Worm (Caenorhabditis elegans) whole organism, dauer: ENCODE measurements around the gene snr-4.
"Not testable (repeated sequence)": the region's sequence is repeated elsewhere in the genome, so short reads cannot be mapped to it uniquely, and the experiment has no call there.

Experiments
- unc-62 ChIP-seq: sonication (generic microtip); optimal IDR thresholded peaks from 2 replicates; lab custom pipeline; 2017; ENCODE audit warnings: missing biosample characterization, missing genetic modification reagents, missing genetic modification characterization

snr-4 gene

DNA sequence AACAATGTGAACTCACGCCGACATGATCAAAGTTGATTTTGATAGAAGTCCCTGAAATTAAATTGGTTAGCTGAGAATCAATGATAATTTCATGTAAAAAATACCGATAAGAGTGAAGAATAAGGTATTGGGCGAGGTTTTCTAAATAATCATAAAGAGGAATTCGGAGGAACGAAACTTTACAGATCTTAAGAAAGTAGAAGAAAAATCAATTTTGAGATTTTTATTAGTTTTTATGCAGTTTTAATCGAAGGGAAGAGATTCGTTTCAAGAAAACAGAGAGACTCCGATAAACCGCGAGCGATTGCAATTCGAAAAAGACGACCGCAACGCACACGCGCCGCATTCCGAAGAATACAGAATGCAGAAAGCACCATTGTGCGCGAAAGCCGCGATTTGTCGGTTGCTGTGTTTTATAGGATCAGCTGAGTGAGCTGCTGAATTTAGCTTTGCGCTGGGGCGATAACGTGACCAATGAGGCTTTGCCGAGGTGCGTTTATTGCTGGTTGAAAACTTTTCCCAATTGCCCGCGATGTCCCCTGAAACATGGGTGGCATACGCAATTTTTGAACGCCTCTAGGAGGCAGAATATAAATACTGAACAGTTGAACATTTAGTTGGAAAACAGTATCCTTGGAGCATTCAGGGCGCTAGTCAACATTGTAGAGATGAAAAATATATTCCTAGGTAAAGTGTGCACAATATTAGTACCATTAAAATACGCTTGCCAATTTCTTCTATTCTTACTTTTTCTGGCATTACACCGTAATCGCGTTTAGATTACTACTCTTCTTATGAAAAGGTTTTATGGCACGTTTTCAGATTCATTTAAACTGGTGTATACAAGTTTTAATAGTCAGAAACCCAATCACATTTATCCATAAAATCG is at the start of gene snr-4:
snr-4 (minus strand) TSS at position 51 of the 889 bp plus-strand sequence.
- no peak for TF ChIP-seq unc-62 (GFP tag; lab: Kevin White, UChicago)

ce11 chrV:12028151-12028550 is 48.6 kb upstream of the snr-4 start:
- TF ChIP-seq unc-62 (GFP tag; lab: Kevin White, UChicago) = no peak

DNA sequence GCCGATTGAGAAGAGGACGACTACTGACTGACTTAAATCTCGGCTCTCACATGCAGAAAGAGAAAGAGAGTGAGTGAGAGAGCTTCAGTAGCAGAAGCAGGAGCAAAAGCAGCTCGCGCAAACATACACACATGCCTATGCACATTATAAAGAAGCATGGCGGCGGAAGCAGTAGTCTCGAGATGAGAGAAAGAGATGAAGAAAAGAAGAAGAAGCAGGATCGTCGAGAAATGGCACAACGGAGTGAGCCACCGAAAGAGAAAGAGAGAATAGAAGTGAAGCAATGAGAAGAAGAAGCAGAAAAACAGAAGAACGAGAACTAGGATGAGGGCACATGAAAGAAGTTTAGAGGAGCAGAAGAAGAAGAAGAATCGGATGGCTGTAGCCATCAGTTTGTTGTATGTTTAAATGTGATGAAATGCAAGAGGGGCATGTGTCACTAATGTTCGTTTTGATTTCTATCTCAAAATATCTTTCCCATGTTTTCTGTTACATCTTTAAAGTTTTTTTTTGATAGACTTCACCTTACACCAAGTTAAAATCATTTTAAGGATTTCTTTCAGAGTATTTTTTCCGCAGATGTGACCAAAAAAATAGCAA is 47.5 kb upstream of the snr-4 start:
- TF ChIP-seq unc-62 (GFP tag; lab: Kevin White, UChicago) = no peak

DNA sequence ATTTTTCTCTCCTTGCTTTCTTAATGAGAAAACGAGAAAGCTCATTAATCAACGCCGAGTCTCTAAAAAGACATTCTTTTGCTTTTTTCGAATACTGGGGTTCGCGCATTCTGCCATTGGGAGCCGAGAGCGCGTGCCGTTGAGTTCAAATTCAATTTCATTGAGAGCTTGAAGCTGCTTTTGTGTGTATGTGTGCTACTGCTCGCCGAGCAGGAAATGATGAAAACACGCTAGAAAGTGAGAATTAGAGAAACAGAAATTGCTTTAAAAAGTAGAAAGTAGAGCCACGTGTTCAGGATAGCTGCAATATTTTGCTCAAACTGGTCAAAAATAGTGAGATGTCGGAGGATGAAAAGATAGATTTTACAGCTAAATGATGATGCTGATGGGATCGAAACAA is 46.2 kb upstream of the snr-4 start:
- TF ChIP-seq unc-62 (GFP tag; lab: Kevin White, UChicago) = no peak

- TF ChIP-seq unc-62 (GFP tag; lab: Kevin White, UChicago) = no peak
These were observed 44.8 kb upstream of the snr-4 start for ce11 chrV:12024273-12024672.

ce11 chrV:12020940-12021339 is 41.4 kb upstream of the snr-4 start:
- no peak for TF ChIP-seq unc-62 (GFP tag; lab: Kevin White, UChicago)

- not testable (repeated sequence) for TF ChIP-seq unc-62 (GFP tag; lab: Kevin White, UChicago)
These were observed 40.5 kb upstream of the snr-4 start, which contains the start of gene F10C2.3 for ce11 chrV:12020026-12020425. TSS of gene F10C2.3 (plus strand) at chrV:12020326.

- no peak for TF ChIP-seq unc-62 (GFP tag; lab: Kevin White, UChicago)
These were observed 33.8 kb upstream of the snr-4 start, which contains the start of gene add-2 for ce11 chrV:12013298-12013697. TSS of gene add-2 (minus strand) at chrV:12013406.

- TF ChIP-seq unc-62 (GFP tag; lab: Kevin White, UChicago) = no peak
These were observed 32.2 kb upstream of the snr-4 start for ce11 chrV:12011686-12012085.

- no peak for TF ChIP-seq unc-62 (GFP tag; lab: Kevin White, UChicago)
These were observed 27.0 kb upstream of the snr-4 start, which contains the start of gene F57F5.3 for ce11 chrV:12006495-12006894. TSS of gene F57F5.3 (minus strand) at chrV:12006595.

DNA sequence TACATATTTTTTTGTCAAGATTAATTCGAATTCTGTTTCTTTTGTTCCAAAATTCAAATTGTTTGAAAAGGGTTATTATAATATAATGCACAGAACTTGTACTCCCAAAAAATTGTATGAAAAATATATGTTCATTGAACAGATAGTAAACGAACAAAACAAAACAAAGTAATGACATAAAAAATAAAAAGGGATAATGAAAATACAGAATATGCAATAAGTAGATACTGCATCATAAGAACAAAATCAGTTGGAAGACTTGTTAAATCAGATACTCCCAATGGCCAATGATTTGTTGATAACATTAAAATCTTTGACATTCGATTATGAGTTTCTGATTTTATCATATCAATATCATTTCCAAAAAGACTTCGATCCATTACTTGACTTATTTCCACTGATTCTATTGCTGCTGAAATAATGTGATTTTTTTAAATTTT is 25.0 kb upstream of the snr-4 start:
- TF ChIP-seq unc-62 (GFP tag; lab: Kevin White, UChicago) = no peak

ce11 chrV:12002866-12003485 is 23.5 kb upstream of the snr-4 start, which contains the start of gene cpr-9:
TSS of gene cpr-9 (plus strand) at chrV:12003053.
- TF ChIP-seq unc-62 (GFP tag; lab: Kevin White, UChicago) = no peak

ce11 chrV:12001747-12002456 is 22.4 kb upstream of the snr-4 start, which contains the start of gene gcy-33:
TSS of gene gcy-33 (minus strand) at chrV:12001797.
- no peak for TF ChIP-seq unc-62 (GFP tag; lab: Kevin White, UChicago)

ce11 chrV:11997403-11997802 is 17.9 kb upstream of the snr-4 start:
- no peak for TF ChIP-seq unc-62 (GFP tag; lab: Kevin White, UChicago)

DNA sequence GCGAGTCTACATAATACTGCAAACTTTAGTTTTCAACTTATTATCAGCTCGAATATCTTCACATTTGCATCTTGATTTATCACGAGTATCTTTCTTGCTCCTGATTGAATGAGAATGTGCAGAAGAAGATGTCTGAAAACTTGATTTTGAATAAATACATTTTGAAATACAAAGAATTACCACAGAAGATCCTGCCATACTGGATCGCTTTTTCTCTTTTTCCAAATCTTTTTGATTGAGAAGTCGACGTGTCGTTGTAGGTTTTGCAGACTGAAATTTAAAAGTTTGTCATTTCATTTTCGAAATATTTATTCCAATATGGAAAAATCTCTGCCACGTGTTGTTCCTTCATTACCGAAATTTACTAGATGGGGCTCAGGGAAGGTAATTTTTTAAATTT is 16.3 kb upstream of the snr-4 start, which contains the start of gene C52E4.12:
C52E4.12 (plus strand) TSS at position 301 of the 400 bp plus-strand sequence.
- TF ChIP-seq unc-62 (GFP tag; lab: Kevin White, UChicago) = no peak
